Fruit fly (Drosophila melanogaster) whole organism, pupa: ENCODE measurements around the gene sna.

Source experiments
- CG10348 ChIP-seq: fragments of 200-800 bp; sonication (Bioruptor generic); IDR thresholded peaks from 2 replicates; pipeline ENCODE4 v1.3.6; 2022; ENCODE audit warnings: missing biosample characterization, missing genetic modification characterization
- CG12605 ChIP-seq: fragments of 200-800 bp; sonication (Bioruptor generic); IDR thresholded peaks from 2 replicates; pipeline ENCODE4 v1.3.6; 2022; ENCODE audit warnings: missing biosample characterization, missing genetic modification characterization
- CG13204 ChIP-seq: fragments of 200-800 bp; sonication (Bioruptor generic); optimal IDR thresholded peaks from 2 replicates; lab custom pipeline; 2018; ENCODE audit warnings: missing biosample characterization, mild to moderate bottlenecking, missing genetic modification characterization, moderate library complexity
- CG14655 ChIP-seq: fragments of 200-800 bp; sonication (Bioruptor generic); optimal IDR thresholded peaks from 3 replicates; lab custom pipeline; 2017; ENCODE audit warnings: mild to moderate bottlenecking, missing biosample characterization, missing genetic modification reagents, missing genetic modification characterization
- CG15710 ChIP-seq: fragments of 200-800 bp; sonication (Bioruptor generic); optimal IDR thresholded peaks from 2 replicates; lab custom pipeline; 2018; ENCODE audit warnings: missing biosample characterization, mild to moderate bottlenecking, missing genetic modification characterization, moderate library complexity
- CG17806 ChIP-seq: fragments of 200-800 bp; sonication (Bioruptor generic); optimal IDR thresholded peaks from 2 replicates; lab custom pipeline; 2018; ENCODE audit warnings: missing biosample characterization, mild to moderate bottlenecking, missing genetic modification characterization, moderate library complexity
- CG32121 ChIP-seq: fragments of 200-800 bp; sonication (Bioruptor generic); IDR thresholded peaks from 2 replicates; pipeline ENCODE4 v1.3.6; 2022; ENCODE audit warnings: missing biosample characterization, missing genetic modification characterization
- CG34367 ChIP-seq: fragments of 200-800 bp; sonication (Bioruptor generic); optimal IDR thresholded peaks from 2 replicates; lab custom pipeline; 2018; ENCODE audit warnings: missing biosample characterization, mild to moderate bottlenecking, missing genetic modification characterization
- CG4496 ChIP-seq: fragments of 200-800 bp; sonication (Bioruptor generic); IDR thresholded peaks from 3 replicates; pipeline ENCODE4 v1.3.6; 2022; ENCODE audit warnings: missing biosample characterization, missing genetic modification characterization
- CG8159 ChIP-seq: fragments of 200-800 bp; sonication (Bioruptor generic); optimal IDR thresholded peaks from 3 replicates; lab custom pipeline; 2018; ENCODE audit warnings: missing biosample characterization, mild to moderate bottlenecking, missing genetic modification characterization, moderate library complexity
- CG8301 ChIP-seq: fragments of 200-800 bp; sonication (Bioruptor generic); optimal IDR thresholded peaks from 2 replicates; lab custom pipeline; 2018; ENCODE audit warnings: missing biosample characterization, mild to moderate bottlenecking, missing genetic modification characterization
- CG9948 ChIP-seq: fragments of 200-800 bp; sonication (Bioruptor generic); optimal IDR thresholded peaks from 2 replicates; lab custom pipeline; 2018; ENCODE audit warnings: missing biosample characterization, mild to moderate bottlenecking, missing genetic modification characterization, moderate library complexity
- D1 ChIP-seq: fragments of 200-800 bp; sonication (Bioruptor generic); optimal IDR thresholded peaks from 2 replicates; lab custom pipeline; 2018; ENCODE audit warnings: missing biosample characterization, mild to moderate bottlenecking, missing genetic modification characterization, moderate library complexity
- EcR ChIP-seq: fragments of 200-800 bp; sonication (Bioruptor generic); optimal IDR thresholded peaks from 3 replicates; lab custom pipeline; 2019; ENCODE audit warnings: missing biosample characterization, missing genetic modification characterization, mild to moderate bottlenecking, moderate library complexity, missing genetic modification reagents
- Ets98B ChIP-seq: fragments of 200-800 bp; sonication (Bioruptor generic); IDR thresholded peaks from 2 replicates; pipeline ENCODE4 v1.3.6; 2022; ENCODE audit warnings: missing biosample characterization, missing genetic modification characterization
- Pif1A ChIP-seq: fragments of 200-800 bp; sonication (Bioruptor generic); optimal IDR thresholded peaks from 3 replicates; lab custom pipeline; 2016; ENCODE audit warnings: missing biosample characterization, missing genetic modification characterization
- Pif1B ChIP-seq: fragments of 200-800 bp; sonication (Bioruptor generic); optimal IDR thresholded peaks from 3 replicates; lab custom pipeline; 2016; ENCODE audit warnings: missing biosample characterization, missing genetic modification characterization
- Snoo ChIP-seq: fragments of 200-800 bp; sonication (Bioruptor generic); optimal IDR thresholded peaks from 3 replicates; lab custom pipeline; 2017; ENCODE audit warnings: missing biosample characterization, mild to moderate bottlenecking, missing genetic modification characterization, inconsistent platforms
- fd96Ca ChIP-seq: fragments of 200-800 bp; sonication (Bioruptor generic); IDR thresholded peaks from 3 replicates; pipeline ENCODE4 v1.3.6; 2022; ENCODE audit warnings: missing biosample characterization, missing genetic modification characterization
- gl ChIP-seq: fragments of 200-800 bp; sonication (Bioruptor generic); optimal IDR thresholded peaks from 2 replicates; lab custom pipeline; 2018; ENCODE audit warnings: missing biosample characterization, mild to moderate bottlenecking, missing genetic modification characterization
- rn ChIP-seq: fragments of 200-800 bp; sonication (Bioruptor generic); IDR thresholded peaks from 2 replicates; pipeline ENCODE4 v1.3.6; 2022; ENCODE audit warnings: missing biosample characterization, missing genetic modification characterization

sna gene

DNA sequence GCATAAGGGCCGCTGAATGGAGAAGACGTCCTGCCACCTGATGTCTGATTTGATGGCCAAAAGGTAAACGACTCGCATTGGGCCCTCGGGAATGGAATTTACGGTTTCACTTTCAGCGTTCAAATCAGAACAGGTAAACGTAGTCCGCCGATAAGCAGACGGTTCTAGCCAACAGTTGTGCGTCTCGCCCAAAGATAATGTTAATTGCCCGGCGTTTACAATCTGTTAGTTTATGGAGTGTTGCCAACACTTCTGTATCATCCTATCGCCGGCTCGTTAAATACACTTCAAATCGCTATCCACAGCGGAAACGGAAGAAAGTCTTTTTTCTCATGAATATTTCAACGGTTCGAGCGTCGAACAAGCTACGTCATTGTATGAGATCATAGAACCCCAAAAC is 6.5 kb downstream of the sna start:
- TF ChIP-seq D1 (tag; lab: Kevin White, UChicago) = no peak
- no peak for TF ChIP-seq CG8301 (tag; lab: Kevin White, UChicago)

DNA sequence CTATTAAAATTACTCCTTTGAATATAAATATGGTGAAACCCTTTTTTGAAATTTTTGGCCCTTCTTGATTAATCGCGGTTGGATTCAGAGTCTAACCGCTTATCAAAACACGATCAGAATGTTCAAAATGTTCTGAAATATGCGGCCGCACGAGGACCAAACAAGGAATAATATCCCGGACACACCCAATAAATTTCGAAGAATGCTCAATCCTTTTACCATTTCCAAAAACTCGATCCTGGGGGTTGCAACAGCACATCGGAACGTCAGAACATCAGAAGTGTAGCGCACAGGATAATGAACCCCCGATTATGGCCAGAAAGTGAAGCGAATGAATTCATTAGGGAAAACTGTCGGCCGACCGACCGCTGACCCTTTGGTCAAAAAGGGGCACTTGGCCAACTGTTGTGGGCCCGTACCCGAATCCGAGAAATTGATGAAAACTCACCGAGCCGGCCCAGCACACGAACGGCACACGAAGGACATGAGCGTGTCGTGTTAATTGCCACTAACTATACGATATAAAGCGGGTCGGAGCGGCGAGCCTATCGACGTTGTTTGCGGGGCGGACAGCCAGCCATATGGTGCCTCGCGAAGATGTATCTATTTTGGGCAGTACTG is 7.4 kb downstream of the sna start:
- no peak for TF ChIP-seq CG12605 (GFP tag; lab: Robert Waterston, UW)
- TF ChIP-seq CG13204 = no peak
- TF ChIP-seq D1 (tag; lab: Kevin White, UChicago) = no peak
- TF ChIP-seq CG9948 (tag; lab: Kevin White, UChicago) = no peak
- TF ChIP-seq CG8159 (tag; lab: Kevin White, UChicago) = no peak
- no peak for TF ChIP-seq CG34367
- TF ChIP-seq CG17806 (tag; lab: Kevin White, UChicago) = no peak
- no peak for TF ChIP-seq CG32121 (GFP tag; lab: Robert Waterston, UW)
- TF ChIP-seq gl (tag; lab: Kevin White, UChicago) = no peak
- no peak for TF ChIP-seq Pif1A (GFP tag; lab: Kevin White, UChicago)
- TF ChIP-seq Pif1B = no peak
- TF ChIP-seq fd96Ca (GFP tag; lab: Robert Waterston, UW) = no peak
- no peak for TF ChIP-seq rn (GFP tag; lab: Robert Waterston, UW)
- TF ChIP-seq Snoo = no peak
- no peak for TF ChIP-seq CG10348
- no peak for TF ChIP-seq CG15710
- no peak for TF ChIP-seq CG8301 (tag; lab: Kevin White, UChicago)

DNA sequence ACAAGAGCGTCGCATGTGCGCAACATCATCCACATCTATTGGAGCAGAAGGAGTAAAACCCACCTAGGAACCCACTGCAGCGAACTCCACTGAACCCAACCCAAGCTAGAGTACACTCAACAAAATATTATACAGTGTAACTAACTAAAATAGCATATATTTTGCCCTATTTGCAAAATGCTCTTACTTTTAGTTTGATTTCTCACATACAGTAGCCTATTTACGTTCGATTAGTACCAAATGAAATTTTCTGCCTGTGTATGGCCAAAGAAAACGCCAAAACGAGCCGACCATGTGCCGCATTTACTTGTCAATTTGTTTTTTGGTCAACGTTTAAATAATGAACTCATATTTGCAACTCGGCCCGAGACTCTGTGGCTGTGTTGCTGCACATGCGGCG is 9.3 kb downstream of the sna start:
- TF ChIP-seq Pif1B = no peak
- peak; percentile 1 for TF ChIP-seq CG17806 (tag; lab: Kevin White, UChicago)
- no peak for TF ChIP-seq CG12605 (GFP tag; lab: Robert Waterston, UW)
- peak; percentile 33; the same call in 1 of the 2 replicates for TF ChIP-seq CG32121 (GFP tag; lab: Robert Waterston, UW)
- TF ChIP-seq CG4496 (GFP tag; lab: Robert Waterston, UW) = peak; percentile 71; the same call in 2 of the 3 replicates
- peak; percentile 70; the same call in 2 of the 3 replicates for TF ChIP-seq fd96Ca (GFP tag; lab: Robert Waterston, UW)
- TF ChIP-seq EcR (GFP tag; lab: Kevin White, UChicago) = no peak
- peak; percentile 45; the same call in 1 of the 2 replicates for TF ChIP-seq Ets98B (GFP tag; lab: Robert Waterston, UW)
- TF ChIP-seq CG9948 (tag; lab: Kevin White, UChicago) = peak; percentile 32
- no peak for TF ChIP-seq CG10348
- peak; percentile 34 for TF ChIP-seq CG8301 (tag; lab: Kevin White, UChicago)
- TF ChIP-seq CG14655 (GFP tag; lab: Kevin White, UChicago) = peak; percentile 36
- TF ChIP-seq CG34367 = no peak

DNA sequence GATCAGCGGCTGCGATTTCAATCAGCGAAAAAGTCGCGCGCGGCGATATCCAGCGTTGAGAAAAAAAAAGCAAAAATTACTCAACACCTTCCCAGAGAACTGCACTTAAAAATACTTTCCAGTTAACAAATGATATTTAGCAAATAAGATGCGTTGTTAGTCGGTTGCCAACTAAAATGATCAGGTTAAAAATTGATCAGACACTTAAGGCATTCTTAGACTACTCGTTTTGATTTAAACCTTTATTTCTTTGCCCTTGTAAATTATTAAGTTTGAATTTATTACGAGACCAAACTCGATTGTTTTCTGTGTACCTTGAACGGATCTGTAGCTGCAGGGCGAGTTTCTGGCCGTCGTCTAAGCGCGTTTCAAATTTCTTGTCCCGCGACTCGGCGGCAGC is 12.1 kb downstream of the sna start:
- TF ChIP-seq gl (tag; lab: Kevin White, UChicago) (no peak), CG13204 (no peak), Pif1A (GFP tag; lab: Kevin White, UChicago) (peak; percentile 16), Ets98B (GFP tag; lab: Robert Waterston, UW) (0 out of 2 replicates have a peak, but pooled peaks have one; percentile 11), CG8301 (tag; lab: Kevin White, UChicago) (peak; percentile 66), CG8159 (tag; lab: Kevin White, UChicago) (no peak), rn (GFP tag; lab: Robert Waterston, UW) (no peak), CG12605 (GFP tag; lab: Robert Waterston, UW) (peak; percentile 52), CG4496 (GFP tag; lab: Robert Waterston, UW) (peak; percentile 38; the same call in 1 of the 3 replicates), Pif1B (no peak), Snoo (peak; percentile 5), CG9948 (tag; lab: Kevin White, UChicago) (peak; percentile 8), fd96Ca (GFP tag; lab: Robert Waterston, UW) (no peak), CG32121 (GFP tag; lab: Robert Waterston, UW) (peak; percentile 50; the same call in 1 of the 2 replicates), CG14655 (GFP tag; lab: Kevin White, UChicago) (peak; percentile 67)

DNA sequence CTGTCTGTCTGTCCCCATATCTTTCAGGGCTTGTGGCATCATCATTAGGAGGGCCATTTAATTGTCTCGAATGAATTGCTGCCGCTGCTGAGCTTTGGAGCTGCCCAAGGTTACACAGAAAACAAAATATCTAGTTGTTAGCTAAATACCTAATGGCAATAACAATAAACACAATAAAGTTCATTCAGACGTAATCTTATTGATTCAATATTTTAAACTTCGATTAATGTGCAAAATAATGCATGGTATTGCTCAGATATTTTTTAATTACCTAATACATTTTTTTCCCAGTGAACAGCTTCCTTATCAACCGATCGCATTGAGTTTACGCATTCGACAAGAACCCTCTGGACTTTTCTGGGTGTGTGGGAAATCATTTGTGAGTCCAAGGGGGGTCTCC is 12.9 kb downstream of the sna start:
- TF ChIP-seq CG34367 = no peak
- TF ChIP-seq fd96Ca (GFP tag; lab: Robert Waterston, UW) = no peak
- TF ChIP-seq Pif1B = no peak
- peak; percentile 11 for TF ChIP-seq CG9948 (tag; lab: Kevin White, UChicago)
- TF ChIP-seq CG32121 (GFP tag; lab: Robert Waterston, UW) = no peak
- TF ChIP-seq Ets98B (GFP tag; lab: Robert Waterston, UW) = no peak

DNA sequence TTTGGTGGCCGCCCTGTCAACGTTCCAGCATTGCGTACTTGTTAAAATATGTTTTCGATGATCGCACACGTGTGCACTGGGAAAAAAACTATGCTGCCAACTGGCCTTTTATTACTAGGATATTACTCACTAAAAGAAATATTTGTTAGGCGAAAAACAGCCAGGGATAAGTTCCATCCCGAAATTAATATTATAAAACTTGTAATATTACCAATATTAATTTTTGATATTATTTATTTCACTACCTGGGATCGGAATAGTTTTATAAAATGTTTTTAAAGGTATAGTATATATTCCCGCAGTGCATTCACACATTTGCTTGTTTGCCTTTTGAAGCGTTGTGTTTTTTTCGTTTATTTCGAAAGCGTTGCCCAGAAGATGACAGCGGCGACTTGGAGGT is 14.5 kb downstream of the sna start:
- TF ChIP-seq EcR (GFP tag; lab: Kevin White, UChicago) = no peak
- peak; percentile 57 for TF ChIP-seq CG17806 (tag; lab: Kevin White, UChicago)
- no peak for TF ChIP-seq Ets98B (GFP tag; lab: Robert Waterston, UW)
- no peak for TF ChIP-seq CG34367
- TF ChIP-seq CG32121 (GFP tag; lab: Robert Waterston, UW) = no peak
- no peak for TF ChIP-seq CG4496 (GFP tag; lab: Robert Waterston, UW)
- TF ChIP-seq rn (GFP tag; lab: Robert Waterston, UW) = no peak
- TF ChIP-seq Pif1B = peak; percentile 4
- no peak for TF ChIP-seq CG14655 (GFP tag; lab: Kevin White, UChicago)
- TF ChIP-seq fd96Ca (GFP tag; lab: Robert Waterston, UW) = no peak
- TF ChIP-seq gl (tag; lab: Kevin White, UChicago) = no peak
- no peak for TF ChIP-seq CG13204
- peak; percentile 21 for TF ChIP-seq CG9948 (tag; lab: Kevin White, UChicago)
- TF ChIP-seq CG8159 (tag; lab: Kevin White, UChicago) = peak; percentile 58
- TF ChIP-seq CG12605 (GFP tag; lab: Robert Waterston, UW) = no peak
- TF ChIP-seq CG8301 (tag; lab: Kevin White, UChicago) = no peak
- no peak for TF ChIP-seq Pif1A (GFP tag; lab: Kevin White, UChicago)
- TF ChIP-seq CG10348 = no peak
- TF ChIP-seq CG15710 = no peak
- TF ChIP-seq Snoo = peak; percentile 50
- no peak for TF ChIP-seq D1 (tag; lab: Kevin White, UChicago)
